Worm (Caenorhabditis elegans) whole organism, mixed stage, embryonic: Measurements from ENCODE around the gene decr-1.3.

Experiments used
- bed-3 ChIP-seq: fragments of 200-800 bp; sonication (Bioruptor generic); optimal IDR thresholded peaks from 3 replicates; lab custom pipeline; 2018; ENCODE audit warnings: mild to moderate bottlenecking, missing genetic modification characterization, moderate library complexity, missing compliant biosample characterization
- blmp-1 ChIP-seq: fragments of 150-350 bp; optimal IDR thresholded peaks from 2 replicates; lab custom pipeline; 2014; ENCODE audit warnings: missing biosample characterization, missing genetic modification characterization
- ceh-39 ChIP-seq: fragments of 150-350 bp; optimal IDR thresholded peaks from 2 replicates; lab custom pipeline; 2014; ENCODE audit warnings: missing biosample characterization, missing genetic modification characterization
- ceh-43 ChIP-seq: fragments of 200-800 bp; sonication (Bioruptor generic); optimal IDR thresholded peaks from 2 replicates; lab custom pipeline; 2018; ENCODE audit warnings: mild to moderate bottlenecking, missing genetic modification characterization, moderate library complexity, missing compliant biosample characterization
- ceh-83 ChIP-seq: fragments of 200-800 bp; sonication (Bioruptor generic); optimal IDR thresholded peaks from 2 replicates; lab custom pipeline; 2018; ENCODE audit warnings: mild to moderate bottlenecking, missing genetic modification characterization, missing compliant biosample characterization
- ces-1 ChIP-seq: fragments of 150-350 bp; optimal IDR thresholded peaks from 2 replicates; lab custom pipeline; 2014; ENCODE audit warnings: missing biosample characterization, missing genetic modification reagents, missing genetic modification characterization
- cnd-1 ChIP-seq: fragments of 200-800 bp; sonication (Bioruptor generic); optimal IDR thresholded peaks from 2 replicates; lab custom pipeline; 2018; ENCODE audit warnings: mild to moderate bottlenecking, missing genetic modification characterization, missing compliant biosample characterization
- drap-1 ChIP-seq: fragments of 200-800 bp; sonication (Bioruptor generic); optimal IDR thresholded peaks from 3 replicates; lab custom pipeline; 2018; ENCODE audit warnings: mild to moderate bottlenecking, missing genetic modification characterization, missing compliant biosample characterization
- elt-1 ChIP-seq: sonication (generic microtip); optimal IDR thresholded peaks from 2 replicates; lab custom pipeline; 2017; ENCODE audit warnings: missing genetic modification characterization, mild to moderate bottlenecking, missing compliant biosample characterization, antibody characterized with exemption, moderate library complexity, borderline replicate concordance; ENCODE audit not compliant: insufficient read depth
- elt-3 ChIP-seq: fragments of 150-350 bp; optimal IDR thresholded peaks from 2 replicates; lab custom pipeline; 2014; ENCODE audit warnings: missing biosample characterization, missing genetic modification characterization
- flh-1 ChIP-seq: fragments of 200-800 bp; sonication (Bioruptor generic); optimal IDR thresholded peaks from 2 replicates; lab custom pipeline; 2018; ENCODE audit warnings: mild to moderate bottlenecking, missing genetic modification characterization, moderate library complexity, missing compliant biosample characterization
- ham-2 ChIP-seq: fragments of 200-800 bp; sonication (Bioruptor generic); optimal IDR thresholded peaks from 2 replicates; lab custom pipeline; 2018; ENCODE audit warnings: mild to moderate bottlenecking, missing genetic modification characterization, missing compliant biosample characterization
- hlh-1 ChIP-seq: fragments of 150-350 bp; optimal IDR thresholded peaks from 2 replicates; lab custom pipeline; 2014; ENCODE audit warnings: missing biosample characterization, missing genetic modification reagents, missing genetic modification characterization
- lin-13 ChIP-seq: fragments of 150-350 bp; optimal IDR thresholded peaks from 2 replicates; lab custom pipeline; 2014; ENCODE audit warnings: missing biosample characterization, missing genetic modification characterization
- lin-32 ChIP-seq: fragments of 200-800 bp; sonication (Bioruptor generic); optimal IDR thresholded peaks from 2 replicates; lab custom pipeline; 2018; ENCODE audit warnings: mild to moderate bottlenecking, missing genetic modification characterization, missing compliant biosample characterization
- lsy-2 ChIP-seq: fragments of 150-350 bp; optimal IDR thresholded peaks from 2 replicates; lab custom pipeline; 2014; ENCODE audit warnings: missing biosample characterization, missing genetic modification characterization
- mab-5 ChIP-seq: fragments of 150-350 bp; optimal IDR thresholded peaks from 2 replicates; lab custom pipeline; 2014; ENCODE audit warnings: missing biosample characterization, missing genetic modification characterization
- mep-1 ChIP-seq: fragments of 150-350 bp; optimal IDR thresholded peaks from 2 replicates; lab custom pipeline; 2017; ENCODE audit warnings: missing biosample characterization, missing genetic modification reagents, missing genetic modification characterization, inconsistent platforms
- mls-2 ChIP-seq: sonication (generic microtip); optimal IDR thresholded peaks from 2 replicates; lab custom pipeline; 2016; ENCODE audit warnings: mild to moderate bottlenecking, missing genetic modification characterization, moderate library complexity, missing compliant biosample characterization
- nhr-12 ChIP-seq: fragments of 150-350 bp; optimal IDR thresholded peaks from 2 replicates; lab custom pipeline; 2014; ENCODE audit warnings: missing biosample characterization, missing genetic modification characterization
- nhr-237 ChIP-seq: fragments of 150-350 bp; optimal IDR thresholded peaks from 2 replicates; lab custom pipeline; 2014; ENCODE audit warnings: missing biosample characterization, missing genetic modification characterization
- nhr-28 ChIP-seq: fragments of 150-350 bp; optimal IDR thresholded peaks from 2 replicates; lab custom pipeline; 2014; ENCODE audit warnings: missing biosample characterization, missing genetic modification characterization
- nhr-76 ChIP-seq: sonication (generic microtip); optimal IDR thresholded peaks from 2 replicates; lab custom pipeline; 2017; ENCODE audit warnings: missing biosample characterization, missing genetic modification characterization
- pha-4 ChIP-seq: fragments of 150-350 bp; optimal IDR thresholded peaks from 2 replicates; lab custom pipeline; 2018; ENCODE audit warnings: missing biosample characterization, missing genetic modification reagents, missing genetic modification characterization
- sem-2 ChIP-seq: fragments of 200-800 bp; sonication (Bioruptor generic); optimal IDR thresholded peaks from 2 replicates; lab custom pipeline; 2018; ENCODE audit warnings: mild to moderate bottlenecking, missing genetic modification characterization, missing compliant biosample characterization
- sptf-1 ChIP-seq: sonication (generic microtip); optimal IDR thresholded peaks from 2 replicates; lab custom pipeline; 2017; ENCODE audit warnings: mild to moderate bottlenecking, missing genetic modification characterization, moderate library complexity, missing compliant biosample characterization
- tbx-8 ChIP-seq: fragments of 200-800 bp; sonication (Bioruptor generic); optimal IDR thresholded peaks from 2 replicates; lab custom pipeline; 2018; ENCODE audit warnings: mild to moderate bottlenecking, missing genetic modification characterization, moderate library complexity, missing compliant biosample characterization
- unc-120 ChIP-seq: sonication (generic microtip); optimal IDR thresholded peaks from 2 replicates; lab custom pipeline; 2017; ENCODE audit warnings: missing genetic modification characterization, missing compliant biosample characterization; ENCODE audit not compliant: poor library complexity, severe bottlenecking
- unc-39 ChIP-seq: fragments of 150-350 bp; optimal IDR thresholded peaks from 2 replicates; lab custom pipeline; 2014; ENCODE audit warnings: missing biosample characterization, missing genetic modification characterization
- zip-8 ChIP-seq: fragments of 150-350 bp; optimal IDR thresholded peaks from 2 replicates; lab custom pipeline; 2014; ENCODE audit warnings: missing biosample characterization, missing genetic modification characterization
- ztf-11 ChIP-seq: fragments of 150-350 bp; optimal IDR thresholded peaks from 2 replicates; lab custom pipeline; 2014; ENCODE audit warnings: missing biosample characterization, missing genetic modification characterization

The decr-1.3 gene

DNA sequence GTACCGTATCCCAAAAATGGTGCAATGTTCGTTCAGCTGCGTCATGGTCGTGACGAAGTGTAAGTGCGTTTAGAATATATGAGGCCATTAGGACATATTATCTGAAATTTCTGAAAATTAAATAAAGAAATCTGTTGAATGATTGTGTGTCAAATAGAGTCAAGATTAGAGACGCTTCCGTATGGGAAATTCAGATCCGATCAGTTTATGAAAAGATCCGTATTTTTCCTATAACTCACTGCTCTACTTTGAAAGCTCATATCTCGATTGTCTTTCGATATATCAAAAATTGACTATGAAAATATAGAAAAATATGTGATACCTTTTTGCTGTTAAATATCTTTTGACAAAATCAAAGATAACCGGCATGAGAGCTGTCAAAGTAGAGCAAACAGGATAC lies 6.9 kb upstream of the decr-1.3 start, which contains the start of gene T05C12.4:
Gene T05C12.4, minus strand, starts transcription at position 101 of the 400 bp plus-strand sequence.
- TF ChIP-seq lsy-2 (tag; lab: Kevin White, UChicago) (no peak), pha-4 (no peak), sem-2 (GFP tag; lab: Kevin White, UChicago) (no peak), mls-2 (tag; lab: Kevin White, UChicago) (no peak), ceh-39 (tag; lab: Kevin White, UChicago) (no peak), zip-8 (tag; lab: Kevin White, UChicago) (no peak), flh-1 (GFP tag; lab: Kevin White, UChicago) (no peak), tbx-8 (GFP tag; lab: Kevin White, UChicago) (no peak), unc-120 (tag; lab: Kevin White, UChicago) (no peak), elt-3 (tag; lab: Kevin White, UChicago) (no peak), ham-2 (GFP tag; lab: Kevin White, UChicago) (no peak), elt-1 (tag; lab: Kevin White, UChicago) (no peak), lin-13 (tag; lab: Kevin White, UChicago) (no peak), unc-39 (no peak), ztf-11 (tag; lab: Kevin White, UChicago) (no peak)

DNA sequence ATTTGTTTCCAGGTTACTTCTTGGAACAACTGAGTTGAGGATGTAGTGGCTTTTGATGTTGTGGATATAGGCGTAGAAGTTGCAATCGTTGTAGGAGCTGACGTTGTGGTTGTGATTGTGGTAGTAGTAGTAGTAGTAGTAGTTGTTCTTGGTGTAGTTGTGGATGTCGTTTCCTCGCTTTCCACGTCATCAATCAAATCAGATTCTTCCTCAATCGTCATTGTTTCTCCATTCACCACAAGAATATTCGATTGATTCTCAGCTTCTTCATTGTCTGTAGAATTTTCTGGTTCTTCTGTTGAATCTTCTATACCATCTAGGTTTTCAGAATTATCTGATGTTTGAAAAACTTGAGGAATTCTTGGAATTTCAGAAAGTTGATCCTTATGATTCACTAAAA lies 5.3 kb upstream of the decr-1.3 start:
- TF ChIP-seq drap-1 (no peak), nhr-28 (tag; lab: Kevin White, UChicago) (no peak), ceh-83 (GFP tag; lab: Kevin White, UChicago) (no peak), ham-2 (GFP tag; lab: Kevin White, UChicago) (no peak), mls-2 (tag; lab: Kevin White, UChicago) (no peak), ztf-11 (tag; lab: Kevin White, UChicago) (no peak), lin-32 (no peak), lsy-2 (tag; lab: Kevin White, UChicago) (no peak), mab-5 (tag; lab: Kevin White, UChicago) (no peak), unc-120 (tag; lab: Kevin White, UChicago) (no peak), nhr-12 (tag; lab: Kevin White, UChicago) (no peak), cnd-1 (no peak), mep-1 (tag; lab: Kevin White, UChicago) (no peak), nhr-237 (tag; lab: Kevin White, UChicago) (no peak), nhr-76 (tag; lab: Kevin White, UChicago) (no peak)
- TF ChIP-seq, all 35 proteins: peak for 0

DNA sequence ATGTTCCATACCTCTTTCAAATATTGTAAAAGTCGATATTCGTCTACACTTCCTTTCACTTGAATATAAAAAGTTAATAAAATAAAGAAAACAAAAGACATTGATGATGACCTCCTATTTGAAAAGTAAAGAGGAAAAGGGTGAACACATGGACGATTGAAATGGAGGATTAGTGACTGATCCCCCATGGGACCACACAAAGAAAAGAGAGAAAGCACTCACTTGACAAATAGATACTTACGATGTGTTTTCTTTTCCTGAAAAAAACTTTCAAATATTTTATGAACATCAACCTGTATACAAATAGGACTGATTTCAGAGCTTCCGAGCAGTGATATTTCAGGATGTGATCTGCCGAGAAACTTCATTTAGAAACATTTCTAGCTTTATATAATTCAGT lies 3.7 kb upstream of the decr-1.3 start, which contains the start of gene acr-14:
Gene acr-14, minus strand, starts transcription at position 101 of the 400 bp plus-strand sequence.
- TF ChIP-seq tbx-8 (GFP tag; lab: Kevin White, UChicago): no peak
- TF ChIP-seq ceh-43 (GFP tag; lab: Kevin White, UChicago): no peak
- no peak for TF ChIP-seq ces-1
- TF ChIP-seq bed-3: no peak

DNA sequence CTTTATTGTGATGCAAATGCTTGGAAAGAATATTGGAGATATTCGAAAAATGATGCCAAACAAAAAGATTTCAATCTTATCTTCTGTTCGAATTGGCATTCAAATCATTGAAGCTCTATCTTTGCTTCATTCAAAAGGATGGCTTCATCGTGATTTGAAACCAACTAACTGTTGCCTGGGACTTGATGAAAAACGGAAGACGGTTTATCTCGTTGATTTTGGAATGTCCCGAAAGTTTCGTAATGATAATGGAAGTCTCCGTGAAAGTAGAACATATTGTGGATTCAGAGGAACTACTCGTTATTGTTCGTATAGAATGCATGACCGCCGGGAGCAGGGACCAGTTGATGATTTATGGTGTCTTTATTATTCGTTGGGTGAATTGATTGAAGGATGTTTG lies 799 bp upstream of the decr-1.3 start:
- TF ChIP-seq hlh-1 (tag; lab: Kevin White, UChicago) (no peak), nhr-76 (tag; lab: Kevin White, UChicago) (no peak), lsy-2 (tag; lab: Kevin White, UChicago) (no peak), unc-120 (tag; lab: Kevin White, UChicago) (no peak), lin-32 (no peak), drap-1 (no peak), sptf-1 (tag; lab: Kevin White, UChicago) (no peak), unc-39 (no peak), elt-3 (tag; lab: Kevin White, UChicago) (no peak), ceh-83 (GFP tag; lab: Kevin White, UChicago) (no peak), blmp-1 (tag; lab: Kevin White, UChicago) (no peak)

DNA sequence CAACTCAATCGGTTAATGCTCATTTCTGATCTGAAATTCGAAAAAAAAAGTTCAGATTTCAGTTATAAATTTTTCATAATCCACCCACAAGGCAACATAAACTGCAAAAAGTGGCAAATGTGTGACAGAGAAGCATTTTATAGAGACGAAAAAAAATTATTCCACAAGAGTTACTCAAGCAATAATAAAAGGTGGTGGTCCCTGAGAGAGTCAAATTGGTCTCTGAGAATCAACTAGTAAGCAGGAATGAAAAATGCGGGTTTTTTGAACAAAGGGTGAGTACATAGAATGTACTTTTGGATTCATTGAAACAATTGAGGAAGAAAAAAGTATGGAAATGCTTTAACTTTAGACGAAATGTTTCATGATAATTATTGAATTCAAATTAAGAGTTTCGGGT lies 3.0 kb downstream of the decr-1.3 start, which contains the start of gene T05C12.11:
Gene T05C12.11, minus strand, starts transcription at position 101 of the 400 bp plus-strand sequence.
- TF ChIP-seq ceh-39 (tag; lab: Kevin White, UChicago) (no peak), mls-2 (tag; lab: Kevin White, UChicago) (no peak), lin-32 (no peak)
